Fruit fly (Drosophila melanogaster) Kc167 (cell line): ENCODE measurements around the gene CG43354.

ENCODE experiments used
- Myc ChIP-seq: fragments of >200 bp; optimal IDR thresholded peaks from 2 replicates; lab custom pipeline; 2017; ENCODE audit warnings: missing external identifiers
- Sin3A ChIP-seq: fragments of >200 bp; optimal IDR thresholded peaks from 2 replicates; lab custom pipeline; 2018; ENCODE audit warnings: missing external identifiers
- h ChIP-seq: fragments of >200 bp; optimal IDR thresholded peaks from 3 replicates; lab custom pipeline; 2018; ENCODE audit warnings: missing external identifiers
- insv ChIP-seq: fragments of >200 bp; optimal IDR thresholded peaks from 3 replicates; lab custom pipeline; 2018; ENCODE audit warnings: missing external identifiers
- psq ChIP-seq: fragments of >200 bp; optimal IDR thresholded peaks from 2 replicates; lab custom pipeline; 2017; ENCODE audit warnings: missing external identifiers
- ttk ChIP-seq: sonication (Bioruptor generic); optimal IDR thresholded peaks from 2 replicates; lab custom pipeline; 2017; ENCODE audit warnings: missing external identifiers

CG43354 gene

DNA sequence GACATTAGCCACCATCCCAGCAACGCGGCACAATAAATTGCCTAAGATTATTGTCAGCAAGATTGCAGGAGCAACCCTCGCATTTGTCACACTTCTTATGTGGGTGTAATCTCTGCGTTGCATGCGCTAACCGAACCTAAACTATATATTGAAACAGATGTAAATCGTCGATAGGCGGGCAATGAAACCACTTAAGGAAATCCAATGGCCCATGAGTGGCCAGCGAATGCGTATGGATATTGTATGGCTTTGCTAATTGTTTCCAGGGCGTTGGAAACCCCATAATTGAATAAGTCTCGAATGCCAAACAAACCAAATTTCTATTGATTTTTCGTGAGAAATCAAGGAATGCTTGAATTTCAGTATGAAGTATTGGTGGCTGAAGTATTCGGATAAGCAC lies 594 bp downstream of the CG43354 start:
- TF ChIP-seq psq (lab: Kevin White, UChicago), result no peak

- TF ChIP-seq ttk (lab: Kevin White, UChicago) (no peak), psq (lab: Kevin White, UChicago) (no peak), h (no peak), Sin3A (lab: Kevin White, UChicago) (no peak), insv (lab: Kevin White, UChicago) (no peak), Myc (lab: Kevin White, UChicago) (no peak)
These were observed 1.4 kb downstream of the CG43354 start for dm6 chr2L:18307823-18308222.

DNA sequence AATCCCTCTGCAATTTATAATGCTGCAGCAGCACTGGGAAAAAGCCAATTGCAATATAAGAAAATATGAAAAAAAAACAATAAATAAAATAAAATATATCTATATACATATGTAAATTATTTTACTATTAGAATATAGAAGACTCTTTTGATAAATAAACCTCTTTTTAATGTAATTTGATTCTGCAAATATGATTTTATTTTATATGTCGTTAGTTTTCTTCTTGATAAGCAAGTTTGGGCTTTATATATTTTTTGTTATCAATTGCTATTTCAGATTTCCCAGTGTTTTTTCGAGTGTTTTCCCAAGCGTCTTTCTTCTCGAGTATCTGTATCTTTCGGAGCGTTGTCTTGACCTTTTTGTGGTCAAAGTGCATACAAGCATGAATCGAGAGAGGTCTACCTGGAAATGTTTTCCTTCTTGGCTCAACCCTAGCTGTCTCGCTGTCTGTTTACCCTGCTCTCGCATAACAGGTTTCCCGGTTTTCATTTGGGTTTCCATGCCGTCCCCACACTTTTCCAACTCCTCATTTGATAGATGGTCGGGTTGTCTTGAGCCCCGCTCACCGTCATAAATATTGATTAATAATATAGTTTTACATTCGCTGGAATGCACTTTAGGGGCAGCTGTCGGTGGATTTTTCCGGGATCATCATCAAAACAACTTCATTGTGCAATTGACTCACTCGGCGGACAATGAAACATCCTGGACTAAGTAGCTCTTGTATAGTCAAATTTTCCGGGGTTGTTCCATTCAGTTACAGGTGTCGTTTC lies 4.0 kb downstream of the CG43354 start:
- TF ChIP-seq ttk (lab: Kevin White, UChicago) (no peak), Myc (lab: Kevin White, UChicago) (no peak), psq (lab: Kevin White, UChicago) (no peak), Sin3A (lab: Kevin White, UChicago) (no peak), insv (lab: Kevin White, UChicago) (no peak), h (no peak)

DNA sequence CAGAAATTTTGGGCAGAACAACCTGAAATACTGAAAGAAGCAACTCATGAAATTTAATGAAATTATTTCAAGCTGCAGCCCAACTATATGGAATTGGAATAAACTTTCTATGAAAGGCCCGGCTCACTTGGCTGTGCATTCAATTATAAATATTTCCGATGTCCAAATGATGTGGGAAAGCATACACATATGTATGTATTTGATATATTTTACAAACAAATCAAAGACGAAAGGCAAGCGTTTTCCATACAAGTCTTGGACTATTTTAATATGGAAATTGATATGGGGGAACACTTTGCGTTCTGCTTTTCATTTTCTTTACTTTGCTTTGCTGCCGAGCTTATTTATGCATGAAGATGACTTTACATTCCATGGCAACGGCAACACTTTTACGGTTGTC lies 4.8 kb downstream of the CG43354 start:
- no peak for TF ChIP-seq Myc (lab: Kevin White, UChicago)
- no peak for TF ChIP-seq Sin3A (lab: Kevin White, UChicago)
- no peak for TF ChIP-seq insv (lab: Kevin White, UChicago)
- TF ChIP-seq ttk (lab: Kevin White, UChicago), result no peak
- TF ChIP-seq h, result no peak
- no peak for TF ChIP-seq psq (lab: Kevin White, UChicago)

dm6 chr2L:18302780-18303179 lies 6.5 kb downstream of the CG43354 start:
- TF ChIP-seq ttk (lab: Kevin White, UChicago) (no peak), Sin3A (lab: Kevin White, UChicago) (no peak), h (no peak), Myc (lab: Kevin White, UChicago) (no peak), psq (lab: Kevin White, UChicago) (no peak), insv (lab: Kevin White, UChicago) (no peak)

- TF ChIP-seq ttk (lab: Kevin White, UChicago) (no peak), insv (lab: Kevin White, UChicago) (no peak), h (no peak), psq (lab: Kevin White, UChicago) (no peak), Sin3A (lab: Kevin White, UChicago) (no peak), Myc (lab: Kevin White, UChicago) (no peak)
These were observed 10.7 kb downstream of the CG43354 start for dm6 chr2L:18298541-18298940.

- no peak for TF ChIP-seq psq (lab: Kevin White, UChicago)
- TF ChIP-seq Sin3A (lab: Kevin White, UChicago), result no peak
- no peak for TF ChIP-seq h
- TF ChIP-seq insv (lab: Kevin White, UChicago), result no peak
- no peak for TF ChIP-seq Myc (lab: Kevin White, UChicago)
- TF ChIP-seq ttk (lab: Kevin White, UChicago), result no peak
These were observed 14.8 kb downstream of the CG43354 start, which contains the start of gene CG5790 for dm6 chr2L:18294421-18294890. CG5790 (plus strand) TSS chr2L:18294840.

DNA sequence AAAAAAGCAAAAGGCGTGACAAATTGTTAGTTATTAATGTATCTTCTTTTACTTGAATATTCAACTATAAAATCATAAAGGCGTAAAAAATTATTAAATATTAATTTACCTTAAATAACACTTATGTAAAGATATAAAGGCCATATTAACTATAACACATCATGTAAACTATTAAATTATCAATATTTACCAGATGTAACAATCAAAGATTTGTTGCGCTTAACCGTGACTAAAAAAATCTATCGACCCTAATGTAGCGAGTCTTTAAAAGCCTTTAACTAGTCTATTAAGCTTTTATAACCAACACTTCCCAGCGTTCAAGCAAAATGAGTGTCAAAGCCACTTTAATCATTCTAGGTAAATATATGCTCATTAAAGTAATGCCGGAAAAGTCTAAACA lies 17.0 kb downstream of the CG43354 start, which contains the start of gene Sfp36F:
TSS of gene Sfp36F (plus strand) at position 301 of the 400 bp plus-strand sequence.
- no peak for TF ChIP-seq Sin3A (lab: Kevin White, UChicago)
- TF ChIP-seq psq (lab: Kevin White, UChicago), result no peak
- no peak for TF ChIP-seq ttk (lab: Kevin White, UChicago)
- no peak for TF ChIP-seq insv (lab: Kevin White, UChicago)
- TF ChIP-seq Myc (lab: Kevin White, UChicago), result no peak
- no peak for TF ChIP-seq h

DNA sequence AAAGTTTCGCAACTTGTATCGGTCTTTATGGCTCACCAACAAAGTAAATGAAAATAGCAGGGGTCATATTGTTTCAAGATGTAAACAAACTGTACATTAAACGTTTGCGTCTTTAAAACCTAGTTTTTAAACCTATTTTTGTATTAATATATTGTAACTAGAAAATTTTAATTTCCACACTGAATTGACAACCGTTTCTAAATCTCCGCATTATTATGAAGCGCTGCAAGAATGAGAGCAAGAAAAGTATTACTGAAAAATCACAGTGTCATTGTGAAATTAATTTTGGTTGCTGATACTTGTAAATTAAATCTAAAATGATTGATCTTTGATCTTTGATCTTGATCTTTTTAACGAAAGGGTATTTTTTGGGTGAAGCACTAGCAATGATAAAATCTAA lies 17.9 kb downstream of the CG43354 start, which contains the start of gene CG43362:
TSS of gene CG43362 (minus strand) at position 101 of the 400 bp plus-strand sequence.
- no peak for TF ChIP-seq ttk (lab: Kevin White, UChicago)
- TF ChIP-seq Sin3A (lab: Kevin White, UChicago), result no peak
- no peak for TF ChIP-seq insv (lab: Kevin White, UChicago)
- no peak for TF ChIP-seq psq (lab: Kevin White, UChicago)
- TF ChIP-seq h, result no peak
- TF ChIP-seq Myc (lab: Kevin White, UChicago), result no peak

dm6 chr2L:18287171-18287570 lies 22.1 kb downstream of the CG43354 start:
- no peak for TF ChIP-seq psq (lab: Kevin White, UChicago)
- no peak for TF ChIP-seq ttk (lab: Kevin White, UChicago)
- TF ChIP-seq Myc (lab: Kevin White, UChicago), result no peak
- no peak for TF ChIP-seq Sin3A (lab: Kevin White, UChicago)

DNA sequence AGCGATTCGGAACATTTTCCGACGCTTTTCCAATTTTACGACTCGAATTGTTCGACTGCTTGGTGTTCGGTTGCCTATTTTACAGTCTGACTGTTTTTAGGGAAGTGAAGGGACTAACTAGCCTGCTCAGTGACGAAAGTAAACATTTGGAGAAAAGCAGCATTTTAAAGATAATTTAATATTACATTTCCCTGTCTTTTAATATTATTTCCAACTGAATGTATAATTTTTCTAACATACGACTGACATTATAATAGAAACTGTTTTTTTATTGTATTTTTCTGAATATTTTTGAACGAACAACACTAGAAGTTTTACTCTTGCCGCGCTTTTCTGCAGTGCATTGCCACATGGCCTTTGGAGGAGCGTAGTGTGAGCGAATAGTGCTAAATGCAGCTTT lies 23.6 kb downstream of the CG43354 start, which contains the start of gene CG31787:
TSS of gene CG31787 (minus strand) at position 101 of the 400 bp plus-strand sequence.
- TF ChIP-seq Sin3A (lab: Kevin White, UChicago) (no peak), psq (lab: Kevin White, UChicago) (no peak), h (no peak), Myc (lab: Kevin White, UChicago) (no peak), insv (lab: Kevin White, UChicago) (no peak), ttk (lab: Kevin White, UChicago) (no peak)
